Worm (Caenorhabditis elegans): ENCODE measurements around the gene F19H6.5.
A peak's percentile ranks its signal among the peaks of the same experiment; 100 is the strongest.

F19H6.5 gene

ce11 chrX:12391380-12391779 lies 26.7 kb upstream of the F19H6.5 start, which contains the start of gene nekl-3:
Gene nekl-3, minus strand, starts transcription at chrX:12391480.
- no peak for TF ChIP-seq ceh-36 (tag; optimal IDR thresholded peaks at IDR 0.05)
- TF ChIP-seq hmg-4 (GFP tag; optimal IDR thresholded peaks at IDR 0.05) = no peak
- no peak for TF ChIP-seq ceh-13 (GFP tag; optimal IDR thresholded peaks at IDR 0.05)
- no peak for TF ChIP-seq B0310.2 (tag; optimal IDR thresholded peaks at IDR 0.05)
- TF ChIP-seq flt-1 (GFP tag; IDR thresholded peaks at IDR 0.05) = no peak
- no peak for TF ChIP-seq ama-1 (optimal IDR thresholded peaks at IDR 0.05)
- TF ChIP-seq tbx-11 (GFP tag; IDR thresholded peaks at IDR 0.05) = no peak
- no peak for TF ChIP-seq tra-4 (tag; optimal IDR thresholded peaks at IDR 0.05)

- no peak for TF ChIP-seq scrt-1 (GFP tag; IDR thresholded peaks at IDR 0.05)
- no peak for TF ChIP-seq hmbx-1 (tag; optimal IDR thresholded peaks at IDR 0.05)
- TF ChIP-seq B0310.2 (tag; optimal IDR thresholded peaks at IDR 0.05) = no peak
- no peak for TF ChIP-seq pes-1 (GFP tag; IDR thresholded peaks at IDR 0.05)
- no peak for TF ChIP-seq ceh-13 (GFP tag; optimal IDR thresholded peaks at IDR 0.05)
- TF ChIP-seq ceh-36 (tag; optimal IDR thresholded peaks at IDR 0.05) = no peak
- TF ChIP-seq aly-1 (tag; optimal IDR thresholded peaks at IDR 0.05) = no peak
- TF ChIP-seq tbx-37 (GFP tag; conservative IDR thresholded peaks at IDR 0.05) = no peak
- no peak for TF ChIP-seq ama-1 (optimal IDR thresholded peaks at IDR 0.05)
- TF ChIP-seq sea-1 (GFP tag; conservative IDR thresholded peaks at IDR 0.05) = no peak
- no peak for TF ChIP-seq flt-1 (GFP tag; IDR thresholded peaks at IDR 0.05)
- no peak for TF ChIP-seq tra-4 (tag; optimal IDR thresholded peaks at IDR 0.05)
- TF ChIP-seq F13C5.2 (tag; optimal IDR thresholded peaks at IDR 0.05) = no peak
Observed at ce11 chrX:12378293-12378692, 13.6 kb upstream of the F19H6.5 start, which contains the start of gene glb-13. Gene glb-13, minus strand, starts transcription at chrX:12378393.

ce11 chrX:12375783-12376182 lies 11.1 kb upstream of the F19H6.5 start:
- TF ChIP-seq tra-4 (tag; optimal IDR thresholded peaks at IDR 0.05) = no peak

- TF ChIP-seq scrt-1 (GFP tag; IDR thresholded peaks at IDR 0.05) (no peak), tbx-37 (GFP tag; conservative IDR thresholded peaks at IDR 0.05) (no peak)
Observed at ce11 chrX:12371321-12371720, 6.6 kb upstream of the F19H6.5 start, which contains the start of gene rif-1.2. Gene rif-1.2, minus strand, starts transcription at chrX:12371421.

ce11 chrX:12367498-12367897 lies 2.8 kb upstream of the F19H6.5 start:
- TF ChIP-seq tbx-37 (GFP tag; conservative IDR thresholded peaks at IDR 0.05) = peak; percentile 60; the same call in 1 of the 2 replicates
- TF ChIP-seq scrt-1 (GFP tag; IDR thresholded peaks at IDR 0.05) = peak; percentile 80
- peak; percentile 39 for TF ChIP-seq B0310.2 (tag; optimal IDR thresholded peaks at IDR 0.05)
- peak; percentile 82 for TF ChIP-seq tbx-11 (GFP tag; IDR thresholded peaks at IDR 0.05)
- TF ChIP-seq F13C5.2 (tag; optimal IDR thresholded peaks at IDR 0.05) = peak; percentile 84
- TF ChIP-seq tra-4 (tag; optimal IDR thresholded peaks at IDR 0.05) = no peak
- TF ChIP-seq ceh-36 (tag; optimal IDR thresholded peaks at IDR 0.05) = peak; percentile 60
- peak; percentile 59 for TF ChIP-seq aly-1 (tag; optimal IDR thresholded peaks at IDR 0.05)
- TF ChIP-seq flt-1 (GFP tag; IDR thresholded peaks at IDR 0.05) = peak; percentile 84
- TF ChIP-seq hnd-1 (tag; optimal IDR thresholded peaks at IDR 0.05) = peak; percentile 47
- peak; percentile 66 for TF ChIP-seq hmg-4 (GFP tag; optimal IDR thresholded peaks at IDR 0.05)
- TF ChIP-seq ceh-13 (GFP tag; optimal IDR thresholded peaks at IDR 0.05) = peak; percentile 55
- peak; percentile 26 for TF ChIP-seq ets-7 (tag; optimal IDR thresholded peaks at IDR 0.05)
- peak; percentile 71; the same call in 1 of the 2 replicates for TF ChIP-seq sea-1 (GFP tag; conservative IDR thresholded peaks at IDR 0.05)
- TF ChIP-seq ama-1 (optimal IDR thresholded peaks at IDR 0.05) = no peak
- peak; percentile 39 for TF ChIP-seq hmbx-1 (tag; optimal IDR thresholded peaks at IDR 0.05)
- no peak; the same call in none of the 2 replicates for TF ChIP-seq pes-1 (GFP tag; IDR thresholded peaks at IDR 0.05)

- TF ChIP-seq tra-4 (tag; optimal IDR thresholded peaks at IDR 0.05) = no peak
- no peak for TF ChIP-seq ets-7 (tag; optimal IDR thresholded peaks at IDR 0.05)
- TF ChIP-seq sea-1 (GFP tag; conservative IDR thresholded peaks at IDR 0.05) = no peak
- no peak for TF ChIP-seq ama-1 (optimal IDR thresholded peaks at IDR 0.05)
- no peak for TF ChIP-seq ceh-13 (GFP tag; optimal IDR thresholded peaks at IDR 0.05)
- TF ChIP-seq aly-1 (tag; optimal IDR thresholded peaks at IDR 0.05) = no peak
- TF ChIP-seq B0310.2 (tag; optimal IDR thresholded peaks at IDR 0.05) = no peak
Observed at ce11 chrX:12365388-12365787, 684 bp upstream of the F19H6.5 start, which contains the start of gene F19H6.4. Gene F19H6.4, plus strand, starts transcription at chrX:12365688.

- TF ChIP-seq aly-1 (tag; optimal IDR thresholded peaks at IDR 0.05) = no peak
- TF ChIP-seq ets-7 (tag; optimal IDR thresholded peaks at IDR 0.05) = no peak
- TF ChIP-seq tra-4 (tag; optimal IDR thresholded peaks at IDR 0.05) = no peak
- TF ChIP-seq F13C5.2 (tag; optimal IDR thresholded peaks at IDR 0.05) = peak; percentile 49
- TF ChIP-seq tbx-37 (GFP tag; conservative IDR thresholded peaks at IDR 0.05) = no peak
- TF ChIP-seq hmbx-1 (tag; optimal IDR thresholded peaks at IDR 0.05) = no peak
- TF ChIP-seq flt-1 (GFP tag; IDR thresholded peaks at IDR 0.05) = no peak
- no peak for TF ChIP-seq scrt-1 (GFP tag; IDR thresholded peaks at IDR 0.05)
- no peak for TF ChIP-seq tbx-11 (GFP tag; IDR thresholded peaks at IDR 0.05)
Observed at ce11 chrX:12362951-12363486, 1.7 kb downstream of the F19H6.5 start.

ce11 chrX:12360444-12360843 lies 4.3 kb downstream of the F19H6.5 start, which contains the start of the genes nspc-15 and F19H6.6:
Gene nspc-15, plus strand, starts transcription at chrX:12360744.
Gene F19H6.6, plus strand, starts transcription at chrX:12360827.
- TF ChIP-seq ceh-36 (tag; optimal IDR thresholded peaks at IDR 0.05) (no peak), tbx-37 (GFP tag; conservative IDR thresholded peaks at IDR 0.05) (no peak), pes-1 (GFP tag; IDR thresholded peaks at IDR 0.05) (no peak), aly-1 (tag; optimal IDR thresholded peaks at IDR 0.05) (no peak), hmbx-1 (tag; optimal IDR thresholded peaks at IDR 0.05) (no peak), hnd-1 (tag; optimal IDR thresholded peaks at IDR 0.05) (no peak), tra-4 (tag; optimal IDR thresholded peaks at IDR 0.05) (no peak), F13C5.2 (tag; optimal IDR thresholded peaks at IDR 0.05) (no peak), flt-1 (GFP tag; IDR thresholded peaks at IDR 0.05) (no peak), tbx-11 (GFP tag; IDR thresholded peaks at IDR 0.05) (no peak), ama-1 (optimal IDR thresholded peaks at IDR 0.05) (no peak), ets-7 (tag; optimal IDR thresholded peaks at IDR 0.05) (no peak), ceh-13 (GFP tag; optimal IDR thresholded peaks at IDR 0.05) (no peak)
